Worm (Caenorhabditis elegans): ENCODE results near the gene dpy-31.
A peak's percentile ranks its signal among the peaks of the same experiment; 100 is the strongest.

dpy-31 gene

DNA sequence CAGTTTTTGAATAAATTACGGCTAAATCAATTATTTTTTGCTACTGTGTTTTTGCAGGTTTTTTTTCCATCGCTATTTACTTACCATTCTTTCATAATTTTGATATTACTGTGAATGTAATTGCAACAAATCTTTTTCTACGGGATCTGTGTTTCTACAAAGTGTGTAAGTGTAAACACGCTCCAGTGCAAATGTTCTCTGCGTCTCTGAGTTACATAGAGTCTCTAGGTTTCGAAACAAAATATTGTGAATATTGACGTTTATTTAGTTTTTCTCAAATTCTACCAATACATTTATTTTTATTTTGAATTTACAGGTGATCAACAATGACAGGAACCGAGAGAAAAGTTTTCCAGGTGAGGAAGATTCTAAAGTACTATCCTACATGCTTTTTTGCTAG is 18.0 kb upstream of the dpy-31 start, which contains the start of gene yju-2 (continued):
- TF ChIP-seq ztf-18 (tag; optimal IDR thresholded peaks at IDR 0.05): peak; percentile 2
- TF ChIP-seq snpc-3.4 (tag; optimal IDR thresholded peaks at IDR 0.05): no peak
- TF ChIP-seq ztf-26 (tag; optimal IDR thresholded peaks at IDR 0.05): no peak
- TF ChIP-seq dpl-1 (GFP tag; optimal IDR thresholded peaks at IDR 0.05): no peak
- no peak for TF ChIP-seq unc-62 (GFP tag; optimal IDR thresholded peaks at IDR 0.05)
- peak; percentile 16 for TF ChIP-seq lin-54 (GFP tag; optimal IDR thresholded peaks at IDR 0.05)
- TF ChIP-seq Y67H2A.10 (GFP tag; conservative IDR thresholded peaks at IDR 0.05): no peak
- TF ChIP-seq hmg-20 (GFP tag; IDR thresholded peaks at IDR 0.05): no peak
- no peak for TF ChIP-seq rec-8 (tag; optimal IDR thresholded peaks at IDR 0.05)
- no peak for TF ChIP-seq pbrm-1 (GFP tag; IDR thresholded peaks at IDR 0.05)
- TF ChIP-seq egrh-3 (GFP tag; IDR thresholded peaks at IDR 0.05): no peak
- TF ChIP-seq tbp1 (GFP tag; optimal IDR thresholded peaks at IDR 0.05): peak; percentile 11
- TF ChIP-seq egl-44 (GFP tag; IDR thresholded peaks at IDR 0.05): no peak
- no peak for TF ChIP-seq mxl-1 (tag; optimal IDR thresholded peaks at IDR 0.05)
- peak; percentile 81 for TF ChIP-seq hmg-1.2 (GFP tag; IDR thresholded peaks at IDR 0.05)
- TF ChIP-seq nhr-80 (tag; optimal IDR thresholded peaks at IDR 0.05): peak; percentile 7
- no peak for TF ChIP-seq egl-18 (GFP tag; IDR thresholded peaks at IDR 0.05)
- TF ChIP-seq nhr-179 (tag; optimal IDR thresholded peaks at IDR 0.05): no peak
- TF ChIP-seq madf-8 (GFP tag; conservative IDR thresholded peaks at IDR 0.05): no peak
- TF ChIP-seq F49E8.2 (tag; optimal IDR thresholded peaks at IDR 0.05; ENCODE audit: insufficient read depth): peak; percentile 48
- 0 out of 2 replicates have a peak, but pooled peaks have one; percentile 47 for TF ChIP-seq madf-3 (GFP tag; IDR thresholded peaks at IDR 0.05)
- TF ChIP-seq cebp-2 (GFP tag; IDR thresholded peaks at IDR 0.05): no peak
- no peak for TF ChIP-seq nhr-90 (tag; optimal IDR thresholded peaks at IDR 0.05)
- no peak for TF ChIP-seq mel-28 (tag; optimal IDR thresholded peaks at IDR 0.05; ENCODE audit: borderline replicate concordance)
- TF ChIP-seq Y95B8A.8 (GFP tag; IDR thresholded peaks at IDR 0.05): no peak
- no peak for TF ChIP-seq Y53F4B.3 (GFP tag; IDR thresholded peaks at IDR 0.05)
- TF ChIP-seq F10E7.11 (tag; optimal IDR thresholded peaks at IDR 0.05): no peak
- TF ChIP-seq akir-1 (GFP tag; optimal IDR thresholded peaks at IDR 0.05): no peak
- no peak for TF ChIP-seq dox-1 (GFP tag; IDR thresholded peaks at IDR 0.05)
- TF ChIP-seq lag-1 (GFP tag; IDR thresholded peaks at IDR 0.05): no peak
- no peak for TF ChIP-seq him-1 (tag; optimal IDR thresholded peaks at IDR 0.05)
- no peak for TF ChIP-seq tbx-9 (tag; optimal IDR thresholded peaks at IDR 0.05; ENCODE audit: borderline replicate concordance)
- TF ChIP-seq chd-7 (tag; optimal IDR thresholded peaks at IDR 0.05): no peak
- no peak for TF ChIP-seq ztf-3 (GFP tag; optimal IDR thresholded peaks at IDR 0.05)
- TF ChIP-seq ceh-79 (tag; optimal IDR thresholded peaks at IDR 0.05): no peak
- TF ChIP-seq F23B12.7 (tag; optimal IDR thresholded peaks at IDR 0.05; ENCODE audit: insufficient read depth): peak; percentile 35
- TF ChIP-seq ztf-28 (GFP tag; IDR thresholded peaks at IDR 0.05): no peak
- no peak for TF ChIP-seq T07F8.4 (tag; optimal IDR thresholded peaks at IDR 0.05)
- no peak for TF ChIP-seq ceh-40 (GFP tag; IDR thresholded peaks at IDR 0.05)
- TF ChIP-seq K11D2.4 (GFP tag; IDR thresholded peaks at IDR 0.05): no peak
- no peak for TF ChIP-seq F33H1.4 (GFP tag; IDR thresholded peaks at IDR 0.05)
- no peak for TF ChIP-seq hrde-1 (tag; optimal IDR thresholded peaks at IDR 0.05; ENCODE audit: borderline replicate concordance)
- TF ChIP-seq nfyb-1 (GFP tag; IDR thresholded peaks at IDR 0.05): no peak
- TF ChIP-seq sptf-2 (GFP tag; optimal IDR thresholded peaks at IDR 0.05): no peak
- no peak for TF ChIP-seq nfya-1 (tag; optimal IDR thresholded peaks at IDR 0.05; ENCODE audit: borderline replicate concordance, insufficient read depth)
- TF ChIP-seq ekl-4 (GFP tag; IDR thresholded peaks at IDR 0.05): no peak
- TF ChIP-seq somi-1 (GFP tag; optimal IDR thresholded peaks at IDR 0.05): no peak
- TF ChIP-seq sea-2 (GFP tag; IDR thresholded peaks at IDR 0.05): no peak
- no peak for TF ChIP-seq zim-3 (tag; optimal IDR thresholded peaks at IDR 0.05)
